Fruit fly (Drosophila melanogaster) whole organism, embryonic: ENCODE results near the gene CG14947.

ENCODE experiments used
- Abd-B ChIP-seq: fragments of 200-800 bp; sonication (Bioruptor generic); optimal IDR thresholded peaks from 2 replicates; lab custom pipeline; 2018; ENCODE audit warnings: missing biosample characterization, mild to moderate bottlenecking, missing genetic modification characterization, moderate library complexity
- Atf6 ChIP-seq: fragments of 200-800 bp; sonication (Bioruptor generic); IDR thresholded peaks from 2 replicates; pipeline ENCODE4 v1.3.6; 2022; ENCODE audit warnings: missing biosample characterization, missing genetic modification characterization
- Blimp-1 ChIP-seq: fragments of 200-800 bp; sonication (Bioruptor generic); optimal IDR thresholded peaks from 3 replicates; lab custom pipeline; 2018; ENCODE audit warnings: missing biosample characterization, missing genetic modification characterization, mild to moderate bottlenecking, moderate library complexity, missing genetic modification reagents
- CG11456 ChIP-seq: fragments of 200-800 bp; sonication (Bioruptor generic); IDR thresholded peaks from 3 replicates; pipeline ENCODE4 v1.3.6; 2022; ENCODE audit warnings: missing biosample characterization, missing genetic modification characterization
- CG18476 ChIP-seq: fragments of 200-800 bp; sonication (Bioruptor generic); optimal IDR thresholded peaks from 2 replicates; lab custom pipeline; 2016; ENCODE audit warnings: missing biosample characterization, mild to moderate bottlenecking, missing genetic modification characterization
- CG2199 ChIP-seq: fragments of 200-800 bp; sonication (Bioruptor generic); IDR thresholded peaks from 3 replicates; pipeline ENCODE4 v1.3.6; 2022; ENCODE audit warnings: missing biosample characterization, missing genetic modification characterization
- CG32767 ChIP-seq: fragments of 200-800 bp; sonication (Bioruptor generic); IDR thresholded peaks from 2 replicates; pipeline ENCODE4 v1.3.6; 2022; ENCODE audit warnings: missing biosample characterization, missing genetic modification characterization
- CG33557 ChIP-seq: fragments of 200-800 bp; sonication (Bioruptor generic); optimal IDR thresholded peaks from 2 replicates; lab custom pipeline; 2019; ENCODE audit warnings: missing biosample characterization, mild to moderate bottlenecking, missing genetic modification characterization, moderate library complexity
- CG34224 ChIP-seq: fragments of 200-800 bp; sonication (Bioruptor generic); IDR thresholded peaks from 3 replicates; pipeline ENCODE4 v1.3.6; 2022; ENCODE audit warnings: missing biosample characterization, missing genetic modification characterization; ENCODE audit not compliant: partially characterized antibody
- CG3838 ChIP-seq: fragments of 200-800 bp; sonication (Bioruptor generic); optimal IDR thresholded peaks from 3 replicates; lab custom pipeline; 2016; ENCODE audit warnings: missing biosample characterization, missing genetic modification characterization
- CG4282 ChIP-seq: fragments of 200-800 bp; sonication (Bioruptor generic); optimal IDR thresholded peaks from 2 replicates; lab custom pipeline; 2016; ENCODE audit warnings: missing biosample characterization, missing genetic modification characterization
- CG4404 ChIP-seq: fragments of 200-800 bp; sonication (Bioruptor generic); IDR thresholded peaks from 2 replicates; pipeline ENCODE4 v1.3.6; 2022; ENCODE audit warnings: missing biosample characterization, missing genetic modification characterization
- CG4424 ChIP-seq: fragments of 200-800 bp; sonication (Bioruptor generic); optimal IDR thresholded peaks from 3 replicates; lab custom pipeline; 2016; ENCODE audit warnings: missing biosample characterization, missing genetic modification characterization
- CG5180 ChIP-seq: fragments of 200-800 bp; sonication (Bioruptor generic); optimal IDR thresholded peaks from 3 replicates; lab custom pipeline; 2017; ENCODE audit warnings: missing biosample characterization, missing genetic modification characterization, mild to moderate bottlenecking, moderate library complexity, missing genetic modification reagents
- CG6765 ChIP-seq: fragments of 200-800 bp; sonication (Bioruptor generic); optimal IDR thresholded peaks from 3 replicates; lab custom pipeline; 2017; ENCODE audit warnings: missing biosample characterization, mild to moderate bottlenecking, missing genetic modification characterization
- CG9876 ChIP-seq: fragments of 200-800 bp; sonication (Bioruptor generic); optimal IDR thresholded peaks from 2 replicates; lab custom pipeline; 2016; ENCODE audit warnings: missing biosample characterization, missing genetic modification characterization
- CoRest ChIP-seq: fragments of 200-800 bp; sonication (Bioruptor generic); optimal IDR thresholded peaks from 3 replicates; lab custom pipeline; 2018; ENCODE audit warnings: missing biosample characterization, mild to moderate bottlenecking, missing genetic modification characterization, moderate library complexity
- D19A ChIP-seq: fragments of 200-800 bp; optimal IDR thresholded peaks from 3 replicates; lab custom pipeline; 2019; ENCODE audit warnings: missing biosample characterization, mild to moderate bottlenecking, missing genetic modification characterization, moderate library complexity
- D19B ChIP-seq: fragments of 200-800 bp; sonication (Bioruptor generic); optimal IDR thresholded peaks from 2 replicates; lab custom pipeline; 2017; ENCODE audit warnings: missing biosample characterization, mild to moderate bottlenecking, missing genetic modification characterization
- Doc3 ChIP-seq: fragments of 200-800 bp; sonication (Bioruptor generic); IDR thresholded peaks from 3 replicates; pipeline ENCODE4 v1.3.6; 2022; ENCODE audit warnings: missing biosample characterization, missing genetic modification characterization; ENCODE audit not compliant: partially characterized antibody
- H15 ChIP-seq: fragments of 200-800 bp; sonication (Bioruptor generic); IDR thresholded peaks from 3 replicates; pipeline ENCODE4 v1.3.6; 2022; ENCODE audit warnings: missing biosample characterization, missing genetic modification characterization
- HmgZ ChIP-seq: fragments of 200-800 bp; sonication (Bioruptor generic); optimal IDR thresholded peaks from 2 replicates; lab custom pipeline; 2018; ENCODE audit warnings: missing biosample characterization, mild to moderate bottlenecking, missing genetic modification characterization
- Lhr ChIP-seq: fragments of 200-800 bp; sonication (Bioruptor generic); optimal IDR thresholded peaks from 3 replicates; lab custom pipeline; 2017; ENCODE audit warnings: mild to moderate bottlenecking, missing biosample characterization, missing genetic modification reagents, missing genetic modification characterization
- Max ChIP-seq: fragments of 200-800 bp; sonication (Bioruptor generic); optimal IDR thresholded peaks from 2 replicates; lab custom pipeline; 2016; ENCODE audit warnings: missing biosample characterization, mild to moderate bottlenecking, missing genetic modification characterization
- Meics ChIP-seq: fragments of 200-800 bp; sonication (Bioruptor generic); optimal IDR thresholded peaks from 2 replicates; lab custom pipeline; 2017; ENCODE audit warnings: missing biosample characterization, mild to moderate bottlenecking, missing genetic modification characterization
- NFAT ChIP-seq: fragments of 200-800 bp; sonication (Bioruptor generic); IDR thresholded peaks from 2 replicates; pipeline ENCODE4 v1.3.6; 2022; ENCODE audit warnings: missing biosample characterization, missing genetic modification characterization
- Neu2 ChIP-seq: fragments of 200-800 bp; sonication (Bioruptor generic); optimal IDR thresholded peaks from 3 replicates; lab custom pipeline; 2016; ENCODE audit warnings: missing biosample characterization, missing genetic modification characterization, borderline replicate concordance
- Nf-YB ChIP-seq: fragments of 200-800 bp; sonication (Bioruptor generic); optimal IDR thresholded peaks from 3 replicates; lab custom pipeline; 2019; ENCODE audit warnings: missing biosample characterization, mild to moderate bottlenecking, missing genetic modification characterization, moderate library complexity
- NfI ChIP-seq: fragments of 200-800 bp; sonication (Bioruptor generic); optimal IDR thresholded peaks from 3 replicates; lab custom pipeline; 2018; ENCODE audit warnings: missing biosample characterization, mild to moderate bottlenecking, missing genetic modification characterization, moderate library complexity
- Poxn ChIP-seq: fragments of 200-800 bp; sonication (Bioruptor generic); IDR thresholded peaks from 2 replicates; pipeline ENCODE4 v1.3.6; 2022; ENCODE audit warnings: missing biosample characterization, missing genetic modification characterization
- Stat92E ChIP-seq, 3 experiments: fragments of >200 bp in 2 of 3; fragments of 200-800 bp in 1 of 3; sonication (Bioruptor generic) in 1 of 3; optimal IDR thresholded peaks; 2 replicates each; lab custom pipeline; 2017 to 2019; ENCODE audit warnings: missing biosample characterization in 3 of 3, missing genetic modification characterization in 3 of 3, mild to moderate bottlenecking in 1 of 3, moderate library complexity in 1 of 3
- aop ChIP-seq: fragments of 200-800 bp; sonication (Bioruptor generic); IDR thresholded peaks from 2 replicates; pipeline ENCODE4 v1.3.6; 2022; ENCODE audit warnings: missing biosample characterization, missing genetic modification characterization
- ara ChIP-seq: fragments of 200-800 bp; sonication (Bioruptor generic); IDR thresholded peaks from 2 replicates; pipeline ENCODE4 v1.3.6; 2022; ENCODE audit warnings: missing biosample characterization, missing genetic modification characterization
- ato ChIP-seq: fragments of 200-800 bp; sonication (Bioruptor generic); IDR thresholded peaks from 2 replicates; pipeline ENCODE4 v1.3.6; 2022; ENCODE audit warnings: missing biosample characterization, missing genetic modification characterization; ENCODE audit not compliant: partially characterized antibody
- cg ChIP-seq: fragments of 200-800 bp; sonication (Bioruptor generic); optimal IDR thresholded peaks from 3 replicates; lab custom pipeline; 2019; ENCODE audit warnings: missing biosample characterization, mild to moderate bottlenecking, missing genetic modification characterization, moderate library complexity
- ci ChIP-seq: fragments of 200-800 bp; sonication (Bioruptor generic); IDR thresholded peaks from 3 replicates; pipeline ENCODE4 v1.3.6; 2022; ENCODE audit warnings: missing biosample characterization, missing genetic modification characterization
- gce ChIP-seq: fragments of 200-800 bp; sonication (Bioruptor generic); IDR thresholded peaks from 3 replicates; pipeline ENCODE4 v1.3.6; 2022; ENCODE audit warnings: missing biosample characterization, missing genetic modification characterization
- gcm ChIP-seq: fragments of 200-800 bp; sonication (Bioruptor generic); optimal IDR thresholded peaks from 2 replicates; lab custom pipeline; 2019; ENCODE audit warnings: missing biosample characterization, mild to moderate bottlenecking, missing genetic modification characterization, moderate library complexity
- gt ChIP-seq: fragments of 200-800 bp; sonication (Bioruptor generic); IDR thresholded peaks from 2 replicates; pipeline ENCODE4 v1.3.6; 2022; ENCODE audit warnings: missing biosample characterization, missing genetic modification characterization
- h ChIP-seq: fragments of >200 bp; optimal IDR thresholded peaks from 2 replicates; lab custom pipeline; 2017
- hth ChIP-seq: fragments of >200 bp; optimal IDR thresholded peaks from 2 replicates; lab custom pipeline; 2017; ENCODE audit warnings: inconsistent platforms
- onecut ChIP-seq: fragments of 200-800 bp; sonication (Bioruptor generic); IDR thresholded peaks from 2 replicates; pipeline ENCODE4 v1.3.6; 2022; ENCODE audit warnings: missing biosample characterization, missing genetic modification characterization
- sna ChIP-seq: fragments of 200-800 bp; sonication (Bioruptor generic); IDR thresholded peaks from 2 replicates; pipeline ENCODE4 v1.3.6; 2022; ENCODE audit warnings: missing biosample characterization, missing genetic modification characterization; ENCODE audit not compliant: partially characterized antibody
- tio ChIP-seq: fragments of 200-800 bp; sonication (Bioruptor generic); optimal IDR thresholded peaks from 2 replicates; lab custom pipeline; 2017; ENCODE audit warnings: missing biosample characterization, missing genetic modification characterization, inconsistent platforms
- tna ChIP-seq: fragments of 200-800 bp; sonication (Bioruptor generic); IDR thresholded peaks from 2 replicates; pipeline ENCODE4 v1.3.6; 2022; ENCODE audit warnings: missing biosample characterization, missing genetic modification characterization; ENCODE audit not compliant: partially characterized antibody
- twi ChIP-seq: fragments of 200-800 bp; optimal IDR thresholded peaks from 2 replicates; lab custom pipeline; 2019; ENCODE audit warnings: missing biosample characterization, mild to moderate bottlenecking, missing genetic modification characterization, moderate library complexity
- usp ChIP-seq: fragments of >200 bp; optimal IDR thresholded peaks from 2 replicates; lab custom pipeline; 2017; ENCODE audit warnings: missing biosample characterization, missing genetic modification characterization
- wdn ChIP-seq: fragments of 200-800 bp; sonication (Bioruptor generic); IDR thresholded peaks from 2 replicates; pipeline ENCODE4 v1.3.6; 2022; ENCODE audit warnings: missing biosample characterization, missing genetic modification characterization

Gene CG14947

dm6 chr2L:12045941-12046855 is 29.7 kb upstream of the CG14947 start, which contains the start of gene CG6770 (continued):
- peak; percentile 89 for TF ChIP-seq CG6765 (GFP tag; lab: Kevin White, UChicago)
- peak; percentile 74 for TF ChIP-seq D19A (tag; lab: Kevin White, UChicago)
- peak; percentile 81 for TF ChIP-seq NFAT (GFP tag; lab: Robert Waterston, UW)
- peak; percentile 64 for TF ChIP-seq CG5180 (GFP tag; lab: Kevin White, UChicago)
- TF ChIP-seq Poxn (GFP tag; lab: Robert Waterston, UW): 0 out of 2 replicates have a peak, but pooled peaks have one; percentile 40
- peak; percentile 62 for TF ChIP-seq ara (GFP tag; lab: Robert Waterston, UW)
- peak; percentile 57; the same call in 1 of the 2 replicates for TF ChIP-seq CG4404 (GFP tag; lab: Robert Waterston, UW)
- TF ChIP-seq Meics: peak; percentile 91
- TF ChIP-seq NfI: peak; percentile 83
- peak; percentile 21 for TF ChIP-seq CG9876 (GFP tag; lab: Kevin White, UChicago)
- TF ChIP-seq CG34224 (GFP tag; lab: Robert Waterston, UW): no peak
- TF ChIP-seq CoRest (tag; lab: Kevin White, UChicago): peak; percentile 82
- TF ChIP-seq Stat92E (GFP tag; optimal IDR thresholded peaks at IDR 0.05; lab: Kevin White, UChicago): no peak
- peak; percentile 90 for TF ChIP-seq Atf6 (GFP tag; lab: Robert Waterston, UW)
- no peak for TF ChIP-seq ato (GFP tag; lab: Robert Waterston, UW)
- peak; percentile 67 for TF ChIP-seq Nf-YB (GFP tag; lab: Kevin White, UChicago)
- peak; percentile 70 for TF ChIP-seq CG18476 (GFP tag; lab: Kevin White, UChicago)
- TF ChIP-seq CG33557 (GFP tag; lab: Kevin White, UChicago): no peak
- TF ChIP-seq Neu2 (GFP tag; lab: Kevin White, UChicago): no peak
- TF ChIP-seq HmgZ: peak; percentile 90
- TF ChIP-seq wdn (GFP tag; lab: Robert Waterston, UW): peak; percentile 87
- peak; percentile 61 for TF ChIP-seq Max
- TF ChIP-seq H15 (GFP tag; lab: Robert Waterston, UW): peak; percentile 66; the same call in 1 of the 3 replicates
- peak; percentile 63 for TF ChIP-seq gcm (GFP tag; lab: Kevin White, UChicago)
- TF ChIP-seq CG11456 (GFP tag; lab: Robert Waterston, UW): peak; percentile 77; the same call in 2 of the 3 replicates
- peak; percentile 54; the same call in 1 of the 2 replicates for TF ChIP-seq tna (GFP tag; lab: Robert Waterston, UW)
- TF ChIP-seq twi (tag; lab: Kevin White, UChicago): no peak
- no peak for TF ChIP-seq hth (lab: Kevin White, UChicago)
- peak; percentile 19 for TF ChIP-seq CG4424 (GFP tag; lab: Kevin White, UChicago)
- TF ChIP-seq h (lab: Kevin White, UChicago): no peak
- TF ChIP-seq cg: no peak
- TF ChIP-seq gt (GFP tag; lab: Robert Waterston, UW): peak; percentile 48; the same call in 1 of the 2 replicates
- peak; percentile 32 for TF ChIP-seq Lhr (GFP tag; lab: Kevin White, UChicago)
- TF ChIP-seq Doc3 (GFP tag; lab: Robert Waterston, UW): no peak
- TF ChIP-seq Blimp-1: peak; percentile 57
- peak; percentile 16 for TF ChIP-seq CG4282 (GFP tag; lab: Kevin White, UChicago)
- TF ChIP-seq CG2199 (GFP tag; lab: Robert Waterston, UW): no peak
- TF ChIP-seq ci (GFP tag; lab: Robert Waterston, UW): peak; percentile 89
- TF ChIP-seq CG32767 (GFP tag; lab: Robert Waterston, UW): peak; percentile 78
- peak; percentile 56 for TF ChIP-seq CG3838 (GFP tag; lab: Kevin White, UChicago)
- TF ChIP-seq D19B: peak; percentile 70
- TF ChIP-seq aop (GFP tag; lab: Robert Waterston, UW): no peak
- peak; percentile 70 for TF ChIP-seq onecut (GFP tag; lab: Robert Waterston, UW)
- TF ChIP-seq usp (GFP tag; lab: Kevin White, UChicago): no peak
- TF ChIP-seq sna (GFP tag; lab: Robert Waterston, UW): 0 out of 2 replicates have a peak, but pooled peaks have one; percentile 28
- peak; percentile 71 for TF ChIP-seq gce (GFP tag; lab: Robert Waterston, UW)
- TF ChIP-seq Abd-B (GFP tag; lab: Kevin White, UChicago): no peak
- peak; percentile 64 for TF ChIP-seq tio (GFP tag; lab: Kevin White, UChicago)
